Fruit fly (Drosophila melanogaster) whole organism, embryonic: Measurements from ENCODE around the gene Jhbp2.

ENCODE experiments used
- Ada2b ChIP-seq: fragments of 200-800 bp; sonication (Bioruptor generic); IDR thresholded peaks from 2 replicates; pipeline ENCODE4 v1.3.6; 2022; ENCODE audit warnings: missing biosample characterization, missing genetic modification characterization
- Bteb2 ChIP-seq: fragments of 200-800 bp; sonication (Bioruptor generic); optimal IDR thresholded peaks from 2 replicates; lab custom pipeline; 2016; ENCODE audit warnings: missing biosample characterization, missing genetic modification characterization
- CG10565 ChIP-seq: fragments of 200-800 bp; sonication (Bioruptor generic); optimal IDR thresholded peaks from 3 replicates; lab custom pipeline; 2016; ENCODE audit warnings: missing biosample characterization, mild to moderate bottlenecking, missing genetic modification characterization
- CG11247 ChIP-seq: fragments of 200-800 bp; sonication (Bioruptor generic); IDR thresholded peaks from 2 replicates; pipeline ENCODE4 v1.3.6; 2022; ENCODE audit warnings: missing biosample characterization, missing genetic modification characterization
- CG11398 ChIP-seq: fragments of 200-800 bp; sonication (Bioruptor generic); optimal IDR thresholded peaks from 2 replicates; lab custom pipeline; 2016; ENCODE audit warnings: missing biosample characterization, missing genetic modification characterization
- CG12769 ChIP-seq: fragments of 200-800 bp; sonication (Bioruptor generic); optimal IDR thresholded peaks from 2 replicates; lab custom pipeline; 2019; ENCODE audit warnings: missing biosample characterization, mild to moderate bottlenecking, missing genetic modification characterization, moderate library complexity
- CG31224 ChIP-seq: fragments of 200-800 bp; sonication (Bioruptor generic); IDR thresholded peaks from 2 replicates; pipeline ENCODE4 v1.3.6; 2022; ENCODE audit warnings: missing biosample characterization, missing genetic modification characterization
- CG33557 ChIP-seq: fragments of 200-800 bp; sonication (Bioruptor generic); optimal IDR thresholded peaks from 2 replicates; lab custom pipeline; 2019; ENCODE audit warnings: missing biosample characterization, mild to moderate bottlenecking, missing genetic modification characterization, moderate library complexity
- CG3847 ChIP-seq: fragments of 200-800 bp; sonication (Bioruptor generic); IDR thresholded peaks from 2 replicates; pipeline ENCODE4 v1.3.6; 2022; ENCODE audit warnings: missing biosample characterization, missing genetic modification characterization
- CG3995 ChIP-seq: fragments of 200-800 bp; sonication (Bioruptor generic); optimal IDR thresholded peaks from 3 replicates; lab custom pipeline; 2016; ENCODE audit warnings: missing biosample characterization, missing genetic modification characterization
- CG4404 ChIP-seq: fragments of 200-800 bp; sonication (Bioruptor generic); IDR thresholded peaks from 2 replicates; pipeline ENCODE4 v1.3.6; 2022; ENCODE audit warnings: missing biosample characterization, missing genetic modification characterization
- CG7786 ChIP-seq: fragments of 200-800 bp; sonication (Bioruptor generic); optimal IDR thresholded peaks from 2 replicates; lab custom pipeline; 2016; ENCODE audit warnings: missing biosample characterization, missing genetic modification characterization
- CG9215 ChIP-seq: fragments of 200-800 bp; sonication (Bioruptor generic); IDR thresholded peaks from 2 replicates; pipeline ENCODE4 v1.3.6; 2022; ENCODE audit warnings: missing biosample characterization, missing genetic modification characterization
- CG9609 ChIP-seq: fragments of 200-800 bp; sonication (Bioruptor generic); optimal IDR thresholded peaks from 3 replicates; lab custom pipeline; 2016; ENCODE audit warnings: missing biosample characterization, missing genetic modification characterization
- CrebB ChIP-seq: fragments of 200-800 bp; sonication (Bioruptor generic); optimal IDR thresholded peaks from 3 replicates; lab custom pipeline; 2018; ENCODE audit warnings: missing biosample characterization, mild to moderate bottlenecking, missing genetic modification characterization
- D19A ChIP-seq: fragments of 200-800 bp; optimal IDR thresholded peaks from 3 replicates; lab custom pipeline; 2019; ENCODE audit warnings: missing biosample characterization, mild to moderate bottlenecking, missing genetic modification characterization, moderate library complexity
- Dad ChIP-seq: fragments of 200-800 bp; sonication (Bioruptor generic); optimal IDR thresholded peaks from 3 replicates; lab custom pipeline; 2016; ENCODE audit warnings: missing biosample characterization, missing genetic modification characterization
- Dfd ChIP-seq, 2 experiments: fragments of >200 bp; optimal IDR thresholded peaks; 2 replicates each; lab custom pipeline; 2017; ENCODE audit warnings: missing biosample characterization in 2 of 2, missing genetic modification characterization in 2 of 2
- ERR ChIP-seq: fragments of 200-800 bp; sonication (Bioruptor generic); optimal IDR thresholded peaks from 2 replicates; lab custom pipeline; 2016; ENCODE audit warnings: missing biosample characterization, missing genetic modification characterization
- Ets97D ChIP-seq: fragments of 200-800 bp; sonication (Bioruptor generic); optimal IDR thresholded peaks from 3 replicates; lab custom pipeline; 2016; ENCODE audit warnings: missing biosample characterization, missing genetic modification characterization
- H15 ChIP-seq: fragments of 200-800 bp; sonication (Bioruptor generic); IDR thresholded peaks from 3 replicates; pipeline ENCODE4 v1.3.6; 2022; ENCODE audit warnings: missing biosample characterization, missing genetic modification characterization
- HmgZ ChIP-seq: fragments of 200-800 bp; sonication (Bioruptor generic); optimal IDR thresholded peaks from 2 replicates; lab custom pipeline; 2018; ENCODE audit warnings: missing biosample characterization, mild to moderate bottlenecking, missing genetic modification characterization
- Lpt ChIP-seq: fragments of >200 bp; optimal IDR thresholded peaks from 2 replicates; lab custom pipeline; 2018; ENCODE audit warnings: missing biosample characterization, missing genetic modification characterization
- NC2β ChIP-seq: fragments of 200-800 bp; sonication (Bioruptor generic); optimal IDR thresholded peaks from 2 replicates; lab custom pipeline; 2016; ENCODE audit warnings: missing biosample characterization, missing genetic modification characterization
- Rfx ChIP-seq: fragments of 200-800 bp; sonication (Bioruptor generic); IDR thresholded peaks from 2 replicates; pipeline ENCODE4 v1.3.6; 2022; ENCODE audit warnings: missing biosample characterization, missing genetic modification characterization
- Sox100B ChIP-seq: fragments of 200-800 bp; sonication (Bioruptor generic); optimal IDR thresholded peaks from 3 replicates; lab custom pipeline; 2018; ENCODE audit warnings: missing biosample characterization, mild to moderate bottlenecking, missing genetic modification characterization
- Xrp1 ChIP-seq: fragments of 200-800 bp; sonication (Bioruptor generic); IDR thresholded peaks from 2 replicates; pipeline ENCODE4 v1.3.6; 2022; ENCODE audit warnings: missing biosample characterization, missing genetic modification characterization
- ase ChIP-seq: fragments of 200-800 bp; sonication (Bioruptor generic); IDR thresholded peaks from 3 replicates; pipeline ENCODE4 v1.3.6; 2022; ENCODE audit warnings: missing biosample characterization, missing genetic modification characterization
- bigmax ChIP-seq: fragments of 200-800 bp; sonication (Bioruptor generic); optimal IDR thresholded peaks from 2 replicates; lab custom pipeline; 2018; ENCODE audit warnings: missing biosample characterization, mild to moderate bottlenecking, missing genetic modification characterization
- bowl ChIP-seq: fragments of 200-800 bp; sonication (Bioruptor generic); IDR thresholded peaks from 2 replicates; pipeline ENCODE4 v1.3.6; 2022; ENCODE audit warnings: missing biosample characterization, missing genetic modification characterization
- bsh ChIP-seq, 2 experiments: fragments of 200-800 bp; sonication (Bioruptor generic); optimal IDR thresholded peaks; 2 replicates each; lab custom pipeline; 2017 to 2018; ENCODE audit warnings: mild to moderate bottlenecking in 2 of 2, missing biosample characterization in 2 of 2, missing genetic modification characterization in 2 of 2, moderate library complexity in 1 of 2
- cad ChIP-seq: fragments of >200 bp; optimal IDR thresholded peaks from 2 replicates; lab custom pipeline; 2017; ENCODE audit warnings: missing biosample characterization, missing genetic modification characterization
- chinmo ChIP-seq: fragments of 200-800 bp; sonication (Bioruptor generic); IDR thresholded peaks from 4 replicates; pipeline ENCODE4 v1.3.6; 2022; ENCODE audit warnings: missing biosample characterization, missing genetic modification characterization; ENCODE audit not compliant: partially characterized antibody
- dimm ChIP-seq: fragments of 200-800 bp; sonication (Bioruptor generic); IDR thresholded peaks from 2 replicates; pipeline ENCODE4 v1.3.6; 2022; ENCODE audit warnings: missing biosample characterization, missing genetic modification characterization
- emc ChIP-seq: fragments of 200-800 bp; sonication (Bioruptor generic); optimal IDR thresholded peaks from 2 replicates; lab custom pipeline; 2016; ENCODE audit warnings: missing biosample characterization, missing genetic modification characterization
- ftz-f1 ChIP-seq: fragments of 200-800 bp; sonication (Bioruptor generic); optimal IDR thresholded peaks from 2 replicates; lab custom pipeline; 2016; ENCODE audit warnings: missing biosample characterization, missing genetic modification characterization
- gfzf ChIP-seq: fragments of 200-800 bp; sonication (Bioruptor generic); optimal IDR thresholded peaks from 2 replicates; lab custom pipeline; 2016; ENCODE audit warnings: missing biosample characterization, mild to moderate bottlenecking, missing genetic modification characterization, moderate library complexity
- grau ChIP-seq: fragments of 200-800 bp; optimal IDR thresholded peaks from 3 replicates; lab custom pipeline; 2019; ENCODE audit warnings: missing biosample characterization, mild to moderate bottlenecking, missing genetic modification characterization, moderate library complexity
- knrl ChIP-seq: fragments of 200-800 bp; sonication (Bioruptor generic); IDR thresholded peaks from 3 replicates; pipeline ENCODE4 v1.3.6; 2022; ENCODE audit warnings: missing biosample characterization, missing genetic modification characterization; ENCODE audit not compliant: partially characterized antibody
- maf-S ChIP-seq: fragments of 200-800 bp; sonication (Bioruptor generic); optimal IDR thresholded peaks from 2 replicates; lab custom pipeline; 2016; ENCODE audit warnings: missing biosample characterization, missing genetic modification characterization
- mld ChIP-seq: fragments of 200-800 bp; sonication (Bioruptor generic); IDR thresholded peaks from 3 replicates; pipeline ENCODE4 v1.3.6; 2022; ENCODE audit warnings: missing biosample characterization, missing genetic modification characterization; ENCODE audit not compliant: partially characterized antibody
- nerfin-1 ChIP-seq: fragments of 200-800 bp; sonication (Bioruptor generic); optimal IDR thresholded peaks from 3 replicates; lab custom pipeline; 2019; ENCODE audit warnings: missing biosample characterization, mild to moderate bottlenecking, missing genetic modification characterization, moderate library complexity
- nerfin-2 ChIP-seq: fragments of 200-800 bp; sonication (Bioruptor generic); IDR thresholded peaks from 2 replicates; pipeline ENCODE4 v1.3.6; 2022; ENCODE audit warnings: missing biosample characterization, missing genetic modification characterization; ENCODE audit not compliant: partially characterized antibody
- nom ChIP-seq: fragments of 200-800 bp; sonication (Bioruptor generic); optimal IDR thresholded peaks from 2 replicates; lab custom pipeline; 2017; ENCODE audit warnings: missing biosample characterization, missing genetic modification characterization, mild to moderate bottlenecking, moderate library complexity, missing genetic modification reagents
- p53 ChIP-seq: fragments of 200-800 bp; sonication (Bioruptor generic); optimal IDR thresholded peaks from 2 replicates; lab custom pipeline; 2016; ENCODE audit warnings: missing biosample characterization, missing genetic modification characterization
- row ChIP-seq: fragments of 200-800 bp; sonication (Bioruptor generic); IDR thresholded peaks from 3 replicates; pipeline ENCODE4 v1.3.6; 2022; ENCODE audit warnings: missing biosample characterization, missing genetic modification characterization
- run ChIP-seq: fragments of 200-800 bp; sonication (Bioruptor generic); optimal IDR thresholded peaks from 3 replicates; lab custom pipeline; 2018; ENCODE audit warnings: missing biosample characterization, mild to moderate bottlenecking, missing genetic modification characterization
- sc ChIP-seq, 3 experiments: fragments of >200 bp in 2 of 3; fragments of 200-800 bp in 1 of 3; sonication (Bioruptor generic) in 1 of 3; optimal IDR thresholded peaks; 2 replicates in 2 of 3; 3 replicates in 1 of 3; lab custom pipeline; 2017; ENCODE audit warnings: mild to moderate bottlenecking in 1 of 3, missing biosample characterization in 1 of 3, missing genetic modification characterization in 1 of 3, missing genetic modification reagents in 1 of 3
- sens ChIP-seq: fragments of 200-800 bp; sonication (Bioruptor generic); peaks from one replicate; lab custom pipeline; 2016; ENCODE audit warnings: missing biosample characterization, missing genetic modification characterization
- seq ChIP-seq: fragments of 200-800 bp; sonication (Bioruptor generic); IDR thresholded peaks from 2 replicates; pipeline ENCODE4 v1.3.6; 2022; ENCODE audit warnings: missing biosample characterization, missing genetic modification characterization
- sqz ChIP-seq: fragments of 200-800 bp; sonication (Bioruptor generic); optimal IDR thresholded peaks from 3 replicates; lab custom pipeline; 2018; ENCODE audit warnings: missing biosample characterization, mild to moderate bottlenecking, missing genetic modification characterization
- stwl ChIP-seq: fragments of 200-800 bp; sonication (Bioruptor generic); optimal IDR thresholded peaks from 3 replicates; lab custom pipeline; 2018; ENCODE audit warnings: missing biosample characterization, mild to moderate bottlenecking, missing genetic modification characterization, moderate library complexity

The Jhbp2 gene

DNA sequence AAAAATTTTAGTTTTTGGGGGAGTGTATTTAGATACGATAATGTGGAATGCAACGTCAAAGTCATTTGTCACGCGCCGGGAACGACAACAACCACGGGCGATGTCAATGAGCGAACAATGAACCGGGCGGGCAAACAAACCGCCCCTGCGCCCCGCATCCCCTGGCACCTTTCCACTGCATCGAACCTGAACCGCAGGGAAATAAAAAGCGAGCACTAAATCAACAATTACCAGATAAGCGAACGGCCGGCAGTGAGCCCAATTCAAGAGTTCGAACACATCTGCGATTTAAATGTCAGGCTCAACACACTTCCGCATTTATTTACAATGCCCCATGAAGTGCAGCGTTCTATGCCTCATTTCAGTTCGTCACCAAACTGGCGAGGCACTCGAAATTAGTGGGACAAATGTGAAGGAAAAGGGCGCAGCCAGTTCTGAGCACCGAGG lies 35.4 kb upstream of the Jhbp2 start (continued):
- TF ChIP-seq CG11247 (GFP tag; lab: Robert Waterston, UW): no peak
- TF ChIP-seq Ets97D: no peak
- TF ChIP-seq Ada2b (GFP tag; lab: Robert Waterston, UW): no peak
- TF ChIP-seq CG33557 (GFP tag; lab: Kevin White, UChicago): peak; percentile 33
- no peak for TF ChIP-seq bsh (GFP tag; optimal IDR thresholded peaks at IDR 0.05; lab: Kevin White, UChicago)
- no peak for TF ChIP-seq emc
- no peak for TF ChIP-seq sc (optimal IDR thresholded peaks at IDR 0.05; lab: Kevin White, UChicago)
- TF ChIP-seq sc (GFP tag; optimal IDR thresholded peaks at IDR 0.05; lab: Kevin White, UChicago): no peak
- TF ChIP-seq D19A (tag; lab: Kevin White, UChicago): no peak
- TF ChIP-seq Lpt (GFP tag; lab: Kevin White, UChicago): no peak
- no peak for TF ChIP-seq nerfin-2
- TF ChIP-seq bigmax: no peak
- no peak for TF ChIP-seq mld
- TF ChIP-seq CG12769 (tag; lab: Kevin White, UChicago): no peak
- TF ChIP-seq CG7786 (GFP tag; lab: Kevin White, UChicago): no peak
- TF ChIP-seq chinmo (GFP tag; lab: Robert Waterston, UW): 0 out of 4 replicates have a peak, but pooled peaks have one; percentile 41
- no peak for TF ChIP-seq CG11398 (GFP tag; lab: Kevin White, UChicago)
- TF ChIP-seq nom: no peak
- no peak for TF ChIP-seq CG3847 (GFP tag; lab: Robert Waterston, UW)
- TF ChIP-seq ERR (GFP tag; lab: Kevin White, UChicago): no peak
- TF ChIP-seq run (tag; lab: Kevin White, UChicago): peak; percentile 4
- TF ChIP-seq Sox100B (GFP tag; lab: Kevin White, UChicago): no peak
- 0 out of 2 replicates have a peak, but pooled peaks have one; percentile 12 for TF ChIP-seq seq
- TF ChIP-seq Xrp1 (GFP tag; lab: Robert Waterston, UW): peak; percentile 32
- no peak for TF ChIP-seq Bteb2 (GFP tag; lab: Kevin White, UChicago)
- no peak for TF ChIP-seq ftz-f1 (GFP tag; lab: Kevin White, UChicago)
- no peak for TF ChIP-seq grau
- TF ChIP-seq CG3995 (GFP tag; lab: Kevin White, UChicago): no peak
- TF ChIP-seq bowl (GFP tag; lab: Robert Waterston, UW): no peak
- no peak for TF ChIP-seq Rfx
- TF ChIP-seq maf-S (GFP tag; lab: Kevin White, UChicago): no peak
- TF ChIP-seq CG4404 (GFP tag; lab: Robert Waterston, UW): no peak
- TF ChIP-seq p53 (GFP tag; lab: Kevin White, UChicago): no peak
- no peak for TF ChIP-seq row (GFP tag; lab: Robert Waterston, UW)
- no peak for TF ChIP-seq knrl (GFP tag; lab: Robert Waterston, UW)
- no peak for TF ChIP-seq CG31224
- TF ChIP-seq HmgZ (tag; lab: Kevin White, UChicago): peak; percentile 6
- TF ChIP-seq sqz (GFP tag; lab: Kevin White, UChicago): peak; percentile 30
- no peak for TF ChIP-seq Dfd (GFP tag; optimal IDR thresholded peaks at IDR 0.05; lab: Kevin White, UChicago)
- peak; percentile 33 for TF ChIP-seq cad
- TF ChIP-seq CG9215 (GFP tag; lab: Robert Waterston, UW): no peak
- TF ChIP-seq dimm: no peak
- no peak for TF ChIP-seq stwl (tag; lab: Kevin White, UChicago)
- TF ChIP-seq sens (GFP tag; lab: Kevin White, UChicago): peak; percentile 79
- TF ChIP-seq H15: 0 out of 3 replicates have a peak, but pooled peaks have one; percentile 7
- TF ChIP-seq NC2β (GFP tag; lab: Kevin White, UChicago): no peak
- TF ChIP-seq Dad (GFP tag; lab: Kevin White, UChicago): no peak
- no peak for TF ChIP-seq CG10565 (GFP tag; lab: Kevin White, UChicago)
- peak; percentile 55 for TF ChIP-seq nerfin-1
- no peak for TF ChIP-seq ase (GFP tag; lab: Robert Waterston, UW)
- no peak for TF ChIP-seq CG9609
- TF ChIP-seq CrebB (tag; lab: Kevin White, UChicago): no peak
- no peak for TF ChIP-seq gfzf (GFP tag; lab: Kevin White, UChicago)
